Fruit fly (Drosophila melanogaster): ENCODE data around the gene CG13983.

CG13983 gene

DNA sequence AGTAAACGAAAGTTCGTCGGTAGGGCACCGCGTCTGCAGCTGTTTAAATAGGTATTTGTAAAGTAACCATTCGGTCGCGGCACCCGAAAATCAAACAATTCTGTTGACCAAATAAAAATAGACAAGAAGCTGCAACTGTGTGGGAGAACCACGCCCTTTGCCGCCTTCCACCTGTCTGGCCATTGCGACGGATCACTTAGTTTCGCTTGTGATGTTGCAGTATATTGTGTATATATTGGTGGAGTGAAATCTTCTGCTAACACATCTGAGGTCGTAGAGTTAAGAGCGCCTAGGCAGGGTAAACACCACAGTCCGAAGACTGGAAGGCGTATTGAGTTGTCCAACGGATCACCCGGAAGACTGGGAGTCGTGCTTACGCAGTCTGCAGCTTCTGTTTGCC, 19.1 kb upstream of the CG13983 start (continued):
- TF ChIP-seq Kr (GFP tag; optimal IDR thresholded peaks at IDR 0.05): peak; percentile 49
- TF ChIP-seq CG8765 (GFP tag; IDR thresholded peaks at IDR 0.05): no peak
- TF ChIP-seq CG1529 (GFP tag; optimal IDR thresholded peaks at IDR 0.05): peak; percentile 56
- TF ChIP-seq CG1832 (GFP tag; optimal IDR thresholded peaks at IDR 0.05): no peak
- TF ChIP-seq dmrt11E (tag; optimal IDR thresholded peaks at IDR 0.05): peak; percentile 51
- peak; percentile 44 for TF ChIP-seq HLHmδ (GFP tag; optimal IDR thresholded peaks at IDR 0.05)
- TF ChIP-seq CG17359 (tag; optimal IDR thresholded peaks at IDR 0.05): peak; percentile 53

DNA sequence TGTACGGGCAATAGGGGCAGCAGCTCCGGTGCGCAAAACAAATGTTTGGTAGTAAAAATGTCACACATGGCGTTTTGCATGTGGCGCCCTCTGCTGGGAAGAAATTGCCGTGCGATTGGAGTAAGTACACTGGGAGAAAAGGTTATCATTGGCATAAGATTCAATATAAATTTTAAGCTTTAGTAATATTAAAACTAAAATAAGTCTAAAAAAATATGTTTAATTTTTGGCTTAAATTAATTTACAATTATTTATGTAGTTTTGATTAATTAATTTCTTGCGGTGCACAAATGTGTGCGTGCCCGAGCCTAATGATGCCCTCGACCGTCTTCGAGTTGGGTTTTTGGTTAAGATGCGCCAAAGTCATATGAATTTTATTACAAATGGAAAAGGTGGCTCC, 16.0 kb upstream of the CG13983 start:
- TF ChIP-seq so (GFP tag; IDR thresholded peaks at IDR 0.05): 0 out of 3 replicates have a peak, but pooled peaks have one; percentile 44
- TF ChIP-seq Scr (GFP tag; IDR thresholded peaks at IDR 0.05; ENCODE audit: partially characterized antibody): no peak
- TF ChIP-seq CG6813 (GFP tag; optimal IDR thresholded peaks at IDR 0.05): peak; percentile 46
- peak in 1 of 2 experiments; percentile 29 for TF ChIP-seq Eip74EF (GFP tag; optimal IDR thresholded peaks at IDR 0.05)
- no peak for TF ChIP-seq Dll (GFP tag; IDR thresholded peaks at IDR 0.05; ENCODE audit: partially characterized antibody)
- peak; percentile 0 for TF ChIP-seq CG34376 (GFP tag; optimal IDR thresholded peaks at IDR 0.05)
- peak; percentile 28 for TF ChIP-seq CG18476 (GFP tag; optimal IDR thresholded peaks at IDR 0.05)
- no peak for TF ChIP-seq CG7786 (GFP tag; optimal IDR thresholded peaks at IDR 0.05)
- peak; percentile 3 for TF ChIP-seq Atf-2 (GFP tag; optimal IDR thresholded peaks at IDR 0.05)
- TF ChIP-seq CG18619 (GFP tag; optimal IDR thresholded peaks at IDR 0.05): peak; percentile 48
- no peak for TF ChIP-seq Dref (GFP tag; IDR thresholded peaks at IDR 0.05)
- no peak for TF ChIP-seq jigr1 (GFP tag; IDR thresholded peaks at IDR 0.05)
- TF ChIP-seq slbo (GFP tag; IDR thresholded peaks at IDR 0.05): peak; percentile 78
- no peak for TF ChIP-seq Stat92E (GFP tag; optimal IDR thresholded peaks at IDR 0.05)
- peak; percentile 17 for TF ChIP-seq gcm (GFP tag; optimal IDR thresholded peaks at IDR 0.05)
- no peak for TF ChIP-seq CG12071 (GFP tag; optimal IDR thresholded peaks at IDR 0.05)
- no peak for TF ChIP-seq Bgb (GFP tag; IDR thresholded peaks at IDR 0.05; ENCODE audit: partially characterized antibody)
- TF ChIP-seq crp (GFP tag; optimal IDR thresholded peaks at IDR 0.05): no peak
- TF ChIP-seq Meics (GFP tag; optimal IDR thresholded peaks at IDR 0.05): peak; percentile 55
- TF ChIP-seq CG11456 (GFP tag; IDR thresholded peaks at IDR 0.05): peak; percentile 69; the same call in 2 of the 3 replicates
- TF ChIP-seq ci (GFP tag; IDR thresholded peaks at IDR 0.05): peak; percentile 83
- TF ChIP-seq CG33213 (GFP tag; optimal IDR thresholded peaks at IDR 0.05): no peak
- TF ChIP-seq NfI (GFP tag; optimal IDR thresholded peaks at IDR 0.05): peak; percentile 45
- no peak for TF ChIP-seq CG1832 (GFP tag; optimal IDR thresholded peaks at IDR 0.05)
- TF ChIP-seq tll (GFP tag; optimal IDR thresholded peaks at IDR 0.05): no peak
- peak; percentile 87 for TF ChIP-seq CTCF (GFP tag; optimal IDR thresholded peaks at IDR 0.05)
- peak; percentile 69 for TF ChIP-seq nmo (GFP tag; optimal IDR thresholded peaks at IDR 0.05)
- no peak for TF ChIP-seq Trl (optimal IDR thresholded peaks at IDR 0.05)
- TF ChIP-seq Trl (GFP tag; optimal IDR thresholded peaks at IDR 0.05): peak; percentile 31
- TF ChIP-seq lov (optimal IDR thresholded peaks at IDR 0.05): no peak
- no peak for TF ChIP-seq lov (GFP tag; IDR thresholded peaks at IDR 0.05)
- TF ChIP-seq lmd (GFP tag; IDR thresholded peaks at IDR 0.05): peak; percentile 78
- TF ChIP-seq CG8281 (tag; optimal IDR thresholded peaks at IDR 0.05): peak; percentile 9
- peak; percentile 71 for TF ChIP-seq phol (tag; optimal IDR thresholded peaks at IDR 0.05)
- peak; percentile 34; the same call in 1 of the 2 replicates for TF ChIP-seq MBD-R2 (GFP tag; IDR thresholded peaks at IDR 0.05)
- TF ChIP-seq Dad (GFP tag; optimal IDR thresholded peaks at IDR 0.05): peak; percentile 9
- no peak for TF ChIP-seq crc (GFP tag; optimal IDR thresholded peaks at IDR 0.05)
- no peak for TF ChIP-seq pnt (GFP tag; optimal IDR thresholded peaks at IDR 0.05)
- no peak for TF ChIP-seq CG12236 (GFP tag; optimal IDR thresholded peaks at IDR 0.05)
- no peak for TF ChIP-seq btn (GFP tag; optimal IDR thresholded peaks at IDR 0.05)
- TF ChIP-seq ewg (GFP tag; optimal IDR thresholded peaks at IDR 0.05): peak; percentile 48
- TF ChIP-seq gcm2 (GFP tag; optimal IDR thresholded peaks at IDR 0.05): no peak
- no peak; the same call in 1 of the 2 replicates for TF ChIP-seq gsb (GFP tag; IDR thresholded peaks at IDR 0.05)
- no peak for TF ChIP-seq CG5953 (GFP tag; IDR thresholded peaks at IDR 0.05)

Data from whole organism, embryonic.